Fruit fly (Drosophila melanogaster) whole organism, wandering third instar larva: ENCODE measurements around the gene app.

Experiments used
- CG32264 ChIP-seq: fragments of 200-800 bp; sonication (Bioruptor generic); optimal IDR thresholded peaks from 2 replicates; lab custom pipeline; 2016; ENCODE audit warnings: missing biosample characterization, missing genetic modification characterization
- Hnf4 ChIP-seq: fragments of 200-800 bp; sonication (Bioruptor generic); optimal IDR thresholded peaks from 2 replicates; lab custom pipeline; 2016; ENCODE audit warnings: missing biosample characterization, mild to moderate bottlenecking, missing genetic modification characterization
- Hr78 ChIP-seq: fragments of >200 bp; optimal IDR thresholded peaks from 2 replicates; lab custom pipeline; 2017; ENCODE audit warnings: missing biosample characterization, missing genetic modification characterization
- OdsH ChIP-seq: fragments of 200-800 bp; sonication (Bioruptor generic); optimal IDR thresholded peaks from 2 replicates; lab custom pipeline; 2016; ENCODE audit warnings: missing biosample characterization, mild to moderate bottlenecking, missing genetic modification characterization
- Vsx2 ChIP-seq: fragments of 200-300, 225-300 bp; sonication (Bioruptor generic); optimal IDR thresholded peaks from 2 replicates; lab custom pipeline; 2018; ENCODE audit warnings: missing biosample characterization, missing genetic modification characterization; ENCODE audit not compliant: partially characterized antibody
- dmrt93B ChIP-seq: fragments of 200-800 bp; sonication (Bioruptor generic); optimal IDR thresholded peaks from 2 replicates; lab custom pipeline; 2018; ENCODE audit warnings: missing biosample characterization, mild to moderate bottlenecking, missing genetic modification characterization
- dsf ChIP-seq: sonication (Bioruptor generic); optimal IDR thresholded peaks from 2 replicates; lab custom pipeline; 2016; ENCODE audit warnings: missing biosample characterization, missing genetic modification characterization, borderline replicate concordance
- jim ChIP-seq: fragments of 175-275, 200-325 bp; sonication (Bioruptor generic); optimal IDR thresholded peaks from 2 replicates; lab custom pipeline; 2016; ENCODE audit warnings: missing biosample characterization, mild to moderate bottlenecking, missing genetic modification characterization
- psq ChIP-seq: fragments of 200-800 bp; sonication (Bioruptor generic); optimal IDR thresholded peaks from 3 replicates; lab custom pipeline; 2017; ENCODE audit warnings: missing biosample characterization, mild to moderate bottlenecking, missing genetic modification characterization, moderate library complexity
- tai ChIP-seq: sonication (Bioruptor generic); optimal IDR thresholded peaks from 2 replicates; lab custom pipeline; 2016; ENCODE audit warnings: missing biosample characterization, missing genetic modification characterization
- usp ChIP-seq: fragments of >200 bp; optimal IDR thresholded peaks from 2 replicates; lab custom pipeline; 2017; ENCODE audit warnings: missing biosample characterization, missing genetic modification characterization
- woc ChIP-seq: sonication (Bioruptor generic); optimal IDR thresholded peaks from 2 replicates; lab custom pipeline; 2016; ENCODE audit warnings: missing biosample characterization, mild to moderate bottlenecking, missing genetic modification characterization

- TF ChIP-seq usp (no peak), tai (no peak), dsf (GFP tag; lab: Kevin White, UChicago) (no peak), psq (GFP tag; lab: Kevin White, UChicago) (no peak), OdsH (GFP tag; lab: Kevin White, UChicago) (no peak), Hr78 (GFP tag; lab: Kevin White, UChicago) (no peak), Vsx2 (GFP tag; lab: Kevin White, UChicago) (no peak), dmrt93B (GFP tag; lab: Kevin White, UChicago) (no peak), woc (GFP tag; lab: Kevin White, UChicago) (no peak), jim (GFP tag; lab: Kevin White, UChicago) (no peak), Hnf4 (GFP tag; lab: Kevin White, UChicago) (no peak), CG32264 (no peak)
Measured at dm6 chr3L:12202980-12203379, 63.7 kb downstream of the app start.
